Worm (Caenorhabditis elegans): ENCODE data around the gene srz-79.
A peak's percentile ranks its signal among the peaks of the same experiment; 100 is the strongest.

Gene srz-79

DNA sequence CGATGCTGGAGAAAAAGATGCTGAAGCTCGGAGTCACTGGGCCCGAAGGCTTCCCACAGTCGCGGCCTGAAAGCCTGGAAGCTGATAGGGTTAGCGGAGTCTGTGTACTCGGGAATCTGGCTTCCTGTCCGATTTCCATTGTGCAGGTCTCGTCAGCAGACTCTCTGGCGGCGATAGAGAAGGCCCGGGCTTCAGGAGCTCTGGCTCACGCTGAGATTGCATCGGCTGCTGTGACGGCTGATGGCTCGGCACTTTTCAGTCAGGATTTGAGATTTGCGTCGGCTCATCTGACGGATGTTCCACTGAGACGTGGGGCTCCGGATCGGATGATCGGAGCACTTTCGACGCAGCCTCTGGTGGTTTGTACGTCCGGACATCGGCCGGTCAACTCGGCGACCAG, 30.0 kb downstream of the srz-79 start:
- TF ChIP-seq blmp-1 (tag; optimal IDR thresholded peaks at IDR 0.05; ENCODE audit: insufficient read depth), result no peak
- TF ChIP-seq nhr-23 (tag; optimal IDR thresholded peaks at IDR 0.05), result no peak
- no peak for TF ChIP-seq elt-1 (tag; optimal IDR thresholded peaks at IDR 0.05)
- TF ChIP-seq snpc-4 (tag; optimal IDR thresholded peaks at IDR 0.05), result no peak
- no peak for TF ChIP-seq nhr-129 (tag; optimal IDR thresholded peaks at IDR 0.05)
- no peak for TF ChIP-seq crh-2 (tag; optimal IDR thresholded peaks at IDR 0.05)
- TF ChIP-seq unc-39 (tag; optimal IDR thresholded peaks at IDR 0.05), result no peak

DNA sequence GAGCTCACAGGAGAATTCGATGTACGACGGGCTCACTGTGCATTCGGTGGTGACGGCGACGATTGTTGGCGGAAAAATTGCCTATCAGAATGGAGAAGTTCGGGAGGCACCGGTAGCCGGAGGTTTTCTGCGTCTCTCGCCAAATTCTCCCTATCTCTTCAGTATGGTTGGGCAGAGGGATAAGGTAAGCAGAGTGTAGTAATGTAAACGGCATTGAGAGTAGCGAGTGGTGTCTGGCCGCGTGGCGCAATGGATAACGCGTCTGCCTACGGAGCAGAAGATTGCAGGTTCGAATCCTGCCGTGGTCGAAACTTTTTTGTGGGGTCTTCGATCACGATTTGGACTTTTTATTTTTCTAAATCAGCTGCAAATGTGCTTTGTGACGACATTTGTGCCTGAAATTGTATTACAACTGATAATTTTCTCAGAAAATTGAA, 31.2 kb downstream of the srz-79 start:
- no peak for TF ChIP-seq ztf-1 (GFP tag; conservative IDR thresholded peaks at IDR 0.05)
- TF ChIP-seq lsy-2 (tag; optimal IDR thresholded peaks at IDR 0.05), result peak in 1 of 2 experiments; percentile 51
- peak; percentile 77 for TF ChIP-seq nhr-129 (tag; optimal IDR thresholded peaks at IDR 0.05)
- TF ChIP-seq Y55F3AM.14 (GFP tag; optimal IDR thresholded peaks at IDR 0.05), result peak; percentile 55
- no peak for TF ChIP-seq elt-3 (tag; optimal IDR thresholded peaks at IDR 0.05)
- TF ChIP-seq mab-5 (tag; optimal IDR thresholded peaks at IDR 0.05), result no peak
- no peak for TF ChIP-seq lin-39 (tag; optimal IDR thresholded peaks at IDR 0.05)
- peak; percentile 39 for TF ChIP-seq F13H6.1 (tag; optimal IDR thresholded peaks at IDR 0.05)
- TF ChIP-seq sma-9 (GFP tag; optimal IDR thresholded peaks at IDR 0.05), result peak; percentile 43
- no peak for TF ChIP-seq sma-9 (tag; optimal IDR thresholded peaks at IDR 0.05)
- TF ChIP-seq crh-2 (tag; optimal IDR thresholded peaks at IDR 0.05), result peak; percentile 48
- TF ChIP-seq skn-1 (tag; optimal IDR thresholded peaks at IDR 0.05), result no peak
- no peak for TF ChIP-seq ztf-11 (tag; optimal IDR thresholded peaks at IDR 0.05)
- no peak for TF ChIP-seq blmp-1 (tag; optimal IDR thresholded peaks at IDR 0.05; ENCODE audit: insufficient read depth)
- TF ChIP-seq mdl-1 (tag; optimal IDR thresholded peaks at IDR 0.05), result no peak
- TF ChIP-seq zag-1 (tag; optimal IDR thresholded peaks at IDR 0.05), result no peak
- TF ChIP-seq ceh-16 (tag; optimal IDR thresholded peaks at IDR 0.05), result no peak
- TF ChIP-seq nhr-25 (tag; optimal IDR thresholded peaks at IDR 0.05), result no peak
- TF ChIP-seq dmd-4 (tag; optimal IDR thresholded peaks at IDR 0.05), result no peak
- peak; percentile 17 for TF ChIP-seq nhr-21 (tag; optimal IDR thresholded peaks at IDR 0.05)
- TF ChIP-seq unc-55 (GFP tag; optimal IDR thresholded peaks at IDR 0.05), result peak; percentile 36
- peak; percentile 44 for TF ChIP-seq lin-11 (tag; optimal IDR thresholded peaks at IDR 0.05)
- no peak for TF ChIP-seq ZK546.5 (tag; optimal IDR thresholded peaks at IDR 0.05)
- peak; percentile 37 for TF ChIP-seq sma-3 (GFP tag; optimal IDR thresholded peaks at IDR 0.05)
- no peak for TF ChIP-seq unc-39 (tag; optimal IDR thresholded peaks at IDR 0.05)
- no peak for TF ChIP-seq sem-4 (tag; optimal IDR thresholded peaks at IDR 0.05)
- TF ChIP-seq lin-13 (GFP tag; optimal IDR thresholded peaks at IDR 0.05), result peak; percentile 27
- no peak for TF ChIP-seq nhr-6 (tag; optimal IDR thresholded peaks at IDR 0.05)
- peak; percentile 33 for TF ChIP-seq gmeb-1 (tag; optimal IDR thresholded peaks at IDR 0.05)
- no peak for TF ChIP-seq nhr-23 (tag; optimal IDR thresholded peaks at IDR 0.05)
- no peak for TF ChIP-seq fos-1 (tag; optimal IDR thresholded peaks at IDR 0.05)
- no peak for TF ChIP-seq elt-1 (tag; optimal IDR thresholded peaks at IDR 0.05)
- peak; percentile 51 for TF ChIP-seq C34F6.9 (tag; optimal IDR thresholded peaks at IDR 0.05)

DNA sequence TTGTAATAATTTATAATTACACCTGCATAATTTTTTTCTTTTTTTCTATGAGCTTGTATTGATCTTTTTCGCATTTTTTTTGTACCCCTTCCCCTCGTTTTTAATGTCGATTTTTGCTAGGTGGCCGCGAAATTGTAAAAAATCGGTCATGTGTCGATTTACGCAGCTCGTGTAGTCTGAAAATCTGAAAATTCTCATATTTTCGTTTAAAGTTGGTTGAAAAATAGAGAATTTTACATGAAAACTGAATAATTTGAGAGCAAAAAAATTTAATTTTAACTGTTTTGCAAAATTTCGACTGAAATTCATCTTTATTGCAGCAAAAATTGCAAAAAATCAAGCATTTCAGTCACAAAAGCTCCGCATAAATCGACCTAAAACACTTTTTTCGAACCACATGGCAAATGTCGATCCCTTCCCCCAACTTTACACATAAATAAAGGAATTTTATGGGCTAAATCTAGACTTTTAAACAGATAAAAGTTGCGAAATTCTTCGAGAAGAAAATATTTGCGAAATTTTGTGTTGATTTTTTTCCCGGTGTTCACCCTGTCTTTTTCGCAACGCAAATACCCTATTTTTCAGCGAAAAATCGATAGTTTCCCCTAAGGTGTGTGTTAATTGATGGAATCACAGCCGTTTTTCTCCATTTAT, 32.9 kb downstream of the srz-79 start:
- TF ChIP-seq nhr-10 (tag; optimal IDR thresholded peaks at IDR 0.05) (no peak), mdl-1 (tag; optimal IDR thresholded peaks at IDR 0.05) (no peak), crh-2 (tag; optimal IDR thresholded peaks at IDR 0.05) (no peak), unc-55 (GFP tag; optimal IDR thresholded peaks at IDR 0.05) (peak; percentile 6), lsy-2 (tag; optimal IDR thresholded peaks at IDR 0.05) (peak in 1 of 2 experiments; percentile 8), mab-5 (tag; optimal IDR thresholded peaks at IDR 0.05) (no peak)

DNA sequence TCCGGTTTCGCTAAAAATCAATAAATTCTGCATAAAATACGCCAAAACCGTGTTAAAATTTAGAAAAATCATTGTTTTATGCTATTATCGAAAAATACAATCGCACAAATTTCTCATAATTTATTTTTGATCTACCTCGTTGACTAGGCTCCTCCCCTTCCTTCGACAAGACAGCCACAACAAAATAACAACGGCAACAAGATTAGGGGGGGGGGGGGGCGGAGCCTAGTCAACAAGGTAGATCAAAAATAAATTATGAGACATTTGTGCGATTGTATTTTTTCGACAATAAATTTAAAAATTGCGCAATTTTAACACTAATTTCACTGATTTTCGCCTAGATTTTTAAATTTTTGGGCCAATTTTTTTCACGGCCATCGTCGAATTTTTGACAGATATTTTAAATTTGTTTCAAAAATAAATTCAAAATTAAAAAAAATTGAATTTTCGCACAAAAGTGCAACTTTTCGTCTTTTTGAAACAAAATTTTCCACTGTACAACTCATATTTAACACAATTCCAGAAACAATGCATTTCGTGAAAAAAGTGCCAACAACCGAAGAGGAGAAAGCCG, 33.5 kb downstream of the srz-79 start, which contains the start of gene M57.2:
TSS of gene M57.2 (plus strand) at position 524 of the 574 bp plus-strand sequence.
- TF ChIP-seq elt-3 (tag; optimal IDR thresholded peaks at IDR 0.05), result no peak
- TF ChIP-seq lin-39 (tag; optimal IDR thresholded peaks at IDR 0.05), result no peak
- TF ChIP-seq ZK546.5 (tag; optimal IDR thresholded peaks at IDR 0.05), result no peak
- TF ChIP-seq nhr-129 (tag; optimal IDR thresholded peaks at IDR 0.05), result no peak
- TF ChIP-seq lin-11 (tag; optimal IDR thresholded peaks at IDR 0.05), result no peak
- TF ChIP-seq mbf-1 (tag; optimal IDR thresholded peaks at IDR 0.05), result no peak
- no peak for TF ChIP-seq lsy-2 (tag; optimal IDR thresholded peaks at IDR 0.05)
- TF ChIP-seq elt-1 (tag; optimal IDR thresholded peaks at IDR 0.05), result no peak
- no peak for TF ChIP-seq sma-9 (GFP tag; optimal IDR thresholded peaks at IDR 0.05)
- TF ChIP-seq sma-9 (tag; optimal IDR thresholded peaks at IDR 0.05), result no peak
- TF ChIP-seq skn-1 (tag; optimal IDR thresholded peaks at IDR 0.05), result no peak
- no peak for TF ChIP-seq sem-4 (tag; optimal IDR thresholded peaks at IDR 0.05)
- TF ChIP-seq ceh-16 (tag; optimal IDR thresholded peaks at IDR 0.05), result no peak
- TF ChIP-seq nhr-21 (tag; optimal IDR thresholded peaks at IDR 0.05), result no peak
- no peak for TF ChIP-seq dmd-4 (tag; optimal IDR thresholded peaks at IDR 0.05)
- TF ChIP-seq crh-2 (tag; optimal IDR thresholded peaks at IDR 0.05), result no peak
- no peak for TF ChIP-seq C34F6.9 (tag; optimal IDR thresholded peaks at IDR 0.05)
- no peak for TF ChIP-seq nhr-25 (tag; optimal IDR thresholded peaks at IDR 0.05)
